Fruit fly (Drosophila melanogaster): ENCODE results near the gene bdl.
A peak's percentile ranks its signal among the peaks of the same experiment; 100 is the strongest.

bdl gene

DNA sequence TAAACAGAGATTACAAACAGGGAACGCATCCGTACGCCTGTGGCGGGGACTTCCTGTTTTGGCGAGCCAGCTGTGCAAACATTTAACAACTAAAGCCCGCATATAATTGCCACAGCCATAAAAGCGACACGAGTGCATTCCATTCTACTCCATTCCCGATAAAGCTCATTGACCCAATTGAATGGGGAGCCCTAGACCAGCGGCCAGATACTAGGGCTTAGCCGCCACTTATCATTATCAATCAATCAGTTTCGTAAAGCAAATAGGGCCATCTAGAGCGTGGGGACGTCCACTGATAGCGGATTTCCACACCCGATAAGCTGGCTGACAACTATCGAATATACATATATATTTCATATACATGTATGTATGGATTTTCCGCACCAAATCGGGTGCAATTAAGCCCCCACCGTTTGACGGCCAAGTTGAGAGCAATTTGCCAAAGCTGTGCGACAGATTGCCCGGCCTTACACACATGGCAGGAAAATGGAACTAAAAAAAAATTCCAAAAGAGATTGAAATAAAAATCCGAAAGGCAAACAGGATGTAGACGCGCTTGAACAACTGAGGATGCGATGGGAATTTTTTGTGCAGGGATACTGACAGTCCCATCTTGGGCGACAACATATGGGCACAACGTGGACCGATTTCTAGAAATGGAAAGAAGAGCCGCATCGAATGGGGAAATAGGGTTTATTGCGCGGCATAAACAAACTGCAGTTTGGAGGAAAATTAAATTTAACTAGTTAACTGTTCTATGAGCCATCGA, 48.6 kb downstream of the bdl start (continued):
- no peak for TF ChIP-seq gcm2 (GFP tag; optimal IDR thresholded peaks at IDR 0.05)
- no peak for TF ChIP-seq cad (GFP tag; optimal IDR thresholded peaks at IDR 0.05)
- TF ChIP-seq odd (GFP tag; optimal IDR thresholded peaks at IDR 0.05): no peak
- TF ChIP-seq gsb-n (tag; optimal IDR thresholded peaks at IDR 0.05): no peak
- TF ChIP-seq Chrac-16 (GFP tag; optimal IDR thresholded peaks at IDR 0.05): no peak
- TF ChIP-seq sens-2 (GFP tag; IDR thresholded peaks at IDR 0.05): peak; percentile 56; the same call in 1 of the 2 replicates
- TF ChIP-seq Sry-δ (GFP tag; optimal IDR thresholded peaks at IDR 0.05): no peak
- peak; percentile 54 for TF ChIP-seq sens (GFP tag)
- TF ChIP-seq CG12769 (tag; optimal IDR thresholded peaks at IDR 0.05): no peak
- TF ChIP-seq knrl (GFP tag; IDR thresholded peaks at IDR 0.05; ENCODE audit: partially characterized antibody): no peak
- TF ChIP-seq CG15601 (tag; optimal IDR thresholded peaks at IDR 0.05): peak; percentile 28
- TF ChIP-seq Med (GFP tag): peak; percentile 56
- no peak for TF ChIP-seq zfh1 (GFP tag; IDR thresholded peaks at IDR 0.05)
- TF ChIP-seq Eip74EF (GFP tag; optimal IDR thresholded peaks at IDR 0.05): no peak
- TF ChIP-seq CG10267 (tag; optimal IDR thresholded peaks at IDR 0.05): no peak
- no peak for TF ChIP-seq br (optimal IDR thresholded peaks at IDR 0.05)
- peak; percentile 95 for TF ChIP-seq grn (GFP tag; optimal IDR thresholded peaks at IDR 0.05)
- TF ChIP-seq CG8765 (GFP tag; IDR thresholded peaks at IDR 0.05): no peak
- no peak for TF ChIP-seq Trl (optimal IDR thresholded peaks at IDR 0.05)
- TF ChIP-seq Trl (GFP tag; optimal IDR thresholded peaks at IDR 0.05): no peak
- no peak for TF ChIP-seq abd-A (tag; optimal IDR thresholded peaks at IDR 0.05)
- TF ChIP-seq CG42726 (GFP tag; IDR thresholded peaks at IDR 0.05; ENCODE audit: partially characterized antibody): no peak
- no peak for TF ChIP-seq CG2202 (tag; optimal IDR thresholded peaks at IDR 0.05)
- TF ChIP-seq CHES-1-like (GFP tag; optimal IDR thresholded peaks at IDR 0.05): no peak
- TF ChIP-seq twi (tag; optimal IDR thresholded peaks at IDR 0.05): peak; percentile 96
- no peak for TF ChIP-seq jumu (GFP tag; optimal IDR thresholded peaks at IDR 0.05)
- no peak for TF ChIP-seq klu (GFP tag; IDR thresholded peaks at IDR 0.05)
- no peak for TF ChIP-seq CoRest (tag; optimal IDR thresholded peaks at IDR 0.05)
- TF ChIP-seq seq (GFP tag; IDR thresholded peaks at IDR 0.05): no peak
- TF ChIP-seq Fer1 (GFP tag; optimal IDR thresholded peaks at IDR 0.05): no peak

DNA sequence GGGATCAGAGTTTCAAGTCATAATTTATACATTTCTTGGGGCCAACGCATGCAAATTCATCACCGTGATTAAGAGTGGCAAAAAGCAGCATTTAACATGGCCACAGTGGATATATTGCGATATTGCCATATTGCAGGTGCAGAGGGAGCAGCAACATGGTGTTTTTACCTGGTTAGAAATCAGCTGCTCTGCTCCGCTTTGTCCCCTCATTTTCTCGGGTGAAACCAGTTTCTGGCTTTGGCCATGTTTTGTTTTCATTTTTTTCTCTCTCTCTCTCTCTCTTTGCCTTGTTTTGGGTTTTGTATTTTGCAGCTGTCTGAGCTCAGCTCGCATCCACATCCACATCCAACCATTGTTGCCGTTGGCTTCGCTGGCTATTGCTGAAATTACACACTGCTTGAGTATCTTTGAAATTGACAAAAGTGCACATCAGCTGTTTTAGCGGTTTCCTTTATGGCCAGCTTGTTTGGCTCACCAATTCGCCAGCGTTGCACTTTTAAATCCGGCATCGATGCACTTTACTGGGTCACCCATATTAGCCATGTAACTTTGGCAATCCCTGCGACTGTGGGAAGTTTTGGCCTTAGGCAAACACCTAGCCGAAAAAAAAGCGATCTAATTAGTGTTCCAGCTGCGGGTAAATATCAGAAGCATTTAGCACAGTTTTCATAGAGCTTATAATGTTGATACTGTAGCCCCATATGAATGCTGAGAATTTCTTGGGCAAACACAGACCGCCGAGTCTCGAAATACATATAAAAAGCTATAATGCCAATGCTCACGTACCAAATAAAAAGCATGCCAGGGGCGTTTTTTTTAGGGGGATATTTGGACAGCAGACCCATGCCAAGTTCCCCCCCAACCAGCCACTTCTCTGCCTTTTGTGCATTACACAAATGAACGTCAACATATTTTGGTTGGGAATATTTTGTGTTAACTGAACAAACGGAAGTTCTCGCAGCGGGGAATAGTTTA, 51.0 kb downstream of the bdl start:
- 0 out of 3 replicates have a peak, but pooled peaks have one; percentile 12 for TF ChIP-seq ase (GFP tag; IDR thresholded peaks at IDR 0.05)
- TF ChIP-seq Blimp-1 (GFP tag; optimal IDR thresholded peaks at IDR 0.05): peak; percentile 37
- peak; percentile 39 for TF ChIP-seq CG6813 (GFP tag; optimal IDR thresholded peaks at IDR 0.05)
- no peak for TF ChIP-seq CG13894 (tag; optimal IDR thresholded peaks at IDR 0.05)
- no peak for TF ChIP-seq crol (GFP tag; IDR thresholded peaks at IDR 0.05)
- TF ChIP-seq odd (GFP tag; optimal IDR thresholded peaks at IDR 0.05): no peak
- no peak for TF ChIP-seq CrebB (tag; optimal IDR thresholded peaks at IDR 0.05)
- 0 out of 2 replicates have a peak, but pooled peaks have one; percentile 26 for TF ChIP-seq CG32532 (GFP tag; IDR thresholded peaks at IDR 0.05)
- TF ChIP-seq bowl (GFP tag; IDR thresholded peaks at IDR 0.05): no peak
- TF ChIP-seq sna (GFP tag; IDR thresholded peaks at IDR 0.05; ENCODE audit: partially characterized antibody): no peak
- TF ChIP-seq ranshi (GFP tag; IDR thresholded peaks at IDR 0.05): no peak
- no peak for TF ChIP-seq yki (optimal IDR thresholded peaks at IDR 0.05)
- peak; percentile 4 for TF ChIP-seq CG10209 (GFP tag; optimal IDR thresholded peaks at IDR 0.05)
- TF ChIP-seq kni (GFP tag; optimal IDR thresholded peaks at IDR 0.05): peak; percentile 43
- TF ChIP-seq ERR (GFP tag; optimal IDR thresholded peaks at IDR 0.05): no peak
- TF ChIP-seq CG10147 (GFP tag; optimal IDR thresholded peaks at IDR 0.05): no peak
- peak; percentile 38 for TF ChIP-seq sens (GFP tag)
- 0 out of 2 replicates have a peak, but pooled peaks have one; percentile 28 for TF ChIP-seq CG31441 (GFP tag; IDR thresholded peaks at IDR 0.05)
- TF ChIP-seq D (optimal IDR thresholded peaks at IDR 0.05): no peak
- TF ChIP-seq D (GFP tag; optimal IDR thresholded peaks at IDR 0.05): peak; percentile 6
- TF ChIP-seq CG12769 (tag; optimal IDR thresholded peaks at IDR 0.05): peak; percentile 22
- TF ChIP-seq zfh1 (GFP tag; IDR thresholded peaks at IDR 0.05): 0 out of 3 replicates have a peak, but pooled peaks have one; percentile 27

Measured in whole organism, embryonic.